Fruit fly (Drosophila melanogaster) whole organism, wandering third instar larva: ENCODE measurements around the gene CG43402.

ENCODE experiments used
- Hr78 ChIP-seq: fragments of >200 bp; optimal IDR thresholded peaks from 2 replicates; lab custom pipeline; 2017; ENCODE audit warnings: missing biosample characterization, missing genetic modification characterization
- Myc ChIP-seq: fragments of >200 bp; optimal IDR thresholded peaks from 2 replicates; lab custom pipeline; 2017
- Vsx2 ChIP-seq: fragments of 200-300, 225-300 bp; sonication (Bioruptor generic); optimal IDR thresholded peaks from 2 replicates; lab custom pipeline; 2018; ENCODE audit warnings: missing biosample characterization, missing genetic modification characterization; ENCODE audit not compliant: partially characterized antibody
- lola ChIP-seq: fragments of >200 bp; optimal IDR thresholded peaks from 2 replicates; lab custom pipeline; 2017; ENCODE audit warnings: missing biosample characterization, missing genetic modification characterization
- pan ChIP-seq: fragments of >200 bp; optimal IDR thresholded peaks from 2 replicates; lab custom pipeline; 2017

- no peak for TF ChIP-seq Myc
- TF ChIP-seq lola (GFP tag; lab: Kevin White, UChicago): no peak
- no peak for TF ChIP-seq pan
- no peak for TF ChIP-seq Hr78
- TF ChIP-seq Vsx2 (GFP tag; lab: Kevin White, UChicago): no peak
Measured at dm6 chr2L:1409695-1410094, 32.7 kb upstream of the CG43402 start.
